Fruit fly (Drosophila melanogaster) whole organism, pupa: ENCODE measurements around the gene CG13038.

ENCODE experiments used
- CG12605 ChIP-seq: fragments of 200-800 bp; sonication (Bioruptor generic); IDR thresholded peaks from 2 replicates; pipeline ENCODE4 v1.3.6; 2022; ENCODE audit warnings: missing biosample characterization, missing genetic modification characterization
- CG14655 ChIP-seq: fragments of 200-800 bp; sonication (Bioruptor generic); optimal IDR thresholded peaks from 3 replicates; lab custom pipeline; 2017; ENCODE audit warnings: mild to moderate bottlenecking, missing biosample characterization, missing genetic modification reagents, missing genetic modification characterization
- CG15710 ChIP-seq: fragments of 200-800 bp; sonication (Bioruptor generic); optimal IDR thresholded peaks from 2 replicates; lab custom pipeline; 2018; ENCODE audit warnings: missing biosample characterization, mild to moderate bottlenecking, missing genetic modification characterization, moderate library complexity
- CG17806 ChIP-seq: fragments of 200-800 bp; sonication (Bioruptor generic); optimal IDR thresholded peaks from 2 replicates; lab custom pipeline; 2018; ENCODE audit warnings: missing biosample characterization, mild to moderate bottlenecking, missing genetic modification characterization, moderate library complexity
- CG32121 ChIP-seq: fragments of 200-800 bp; sonication (Bioruptor generic); IDR thresholded peaks from 2 replicates; pipeline ENCODE4 v1.3.6; 2022; ENCODE audit warnings: missing biosample characterization, missing genetic modification characterization
- CG4496 ChIP-seq: fragments of 200-800 bp; sonication (Bioruptor generic); IDR thresholded peaks from 3 replicates; pipeline ENCODE4 v1.3.6; 2022; ENCODE audit warnings: missing biosample characterization, missing genetic modification characterization
- CG9948 ChIP-seq: fragments of 200-800 bp; sonication (Bioruptor generic); optimal IDR thresholded peaks from 2 replicates; lab custom pipeline; 2018; ENCODE audit warnings: missing biosample characterization, mild to moderate bottlenecking, missing genetic modification characterization, moderate library complexity
- EcR ChIP-seq: fragments of 200-800 bp; sonication (Bioruptor generic); optimal IDR thresholded peaks from 3 replicates; lab custom pipeline; 2019; ENCODE audit warnings: missing biosample characterization, missing genetic modification characterization, mild to moderate bottlenecking, moderate library complexity, missing genetic modification reagents
- Ets98B ChIP-seq: fragments of 200-800 bp; sonication (Bioruptor generic); IDR thresholded peaks from 2 replicates; pipeline ENCODE4 v1.3.6; 2022; ENCODE audit warnings: missing biosample characterization, missing genetic modification characterization
- Pif1B ChIP-seq: fragments of 200-800 bp; sonication (Bioruptor generic); optimal IDR thresholded peaks from 3 replicates; lab custom pipeline; 2016; ENCODE audit warnings: missing biosample characterization, missing genetic modification characterization
- gl ChIP-seq: fragments of 200-800 bp; sonication (Bioruptor generic); optimal IDR thresholded peaks from 2 replicates; lab custom pipeline; 2018; ENCODE audit warnings: missing biosample characterization, mild to moderate bottlenecking, missing genetic modification characterization
- rn ChIP-seq: fragments of 200-800 bp; sonication (Bioruptor generic); IDR thresholded peaks from 2 replicates; pipeline ENCODE4 v1.3.6; 2022; ENCODE audit warnings: missing biosample characterization, missing genetic modification characterization

- TF ChIP-seq CG14655 (GFP tag; lab: Kevin White, UChicago), result no peak
- TF ChIP-seq CG4496 (GFP tag; lab: Robert Waterston, UW), result no peak
- no peak for TF ChIP-seq CG9948 (tag; lab: Kevin White, UChicago)
- no peak for TF ChIP-seq CG17806 (tag; lab: Kevin White, UChicago)
- TF ChIP-seq EcR (GFP tag; lab: Kevin White, UChicago), result peak; percentile 91
- TF ChIP-seq gl (tag; lab: Kevin White, UChicago), result no peak
- no peak for TF ChIP-seq CG15710
- no peak for TF ChIP-seq CG12605 (GFP tag; lab: Robert Waterston, UW)
- no peak for TF ChIP-seq Pif1B (GFP tag; lab: Kevin White, UChicago)
- no peak for TF ChIP-seq rn (GFP tag; lab: Robert Waterston, UW)
- no peak for TF ChIP-seq CG32121 (GFP tag; lab: Robert Waterston, UW)
- TF ChIP-seq Ets98B (GFP tag; lab: Robert Waterston, UW), result no peak
Measured at dm6 chr3L:16357187-16357728, 29.6 kb upstream of the CG13038 start.
